Fruit fly (Drosophila melanogaster) whole organism, prepupa: Measurements from ENCODE around the gene CG13042.

Source experiments
- CG10669 ChIP-seq: fragments of 200-800 bp; sonication (Bioruptor generic); optimal IDR thresholded peaks from 3 replicates; lab custom pipeline; 2018; ENCODE audit warnings: missing biosample characterization, mild to moderate bottlenecking, missing genetic modification characterization, moderate library complexity
- CG11294 ChIP-seq: fragments of 200-800 bp; sonication (Bioruptor generic); IDR thresholded peaks from 2 replicates; pipeline ENCODE4 v1.3.6; 2022; ENCODE audit warnings: missing biosample characterization, missing genetic modification characterization
- CG15336 ChIP-seq: fragments of 200-800 bp; sonication (Bioruptor generic); IDR thresholded peaks from 2 replicates; pipeline ENCODE4 v1.3.6; 2022; ENCODE audit warnings: missing biosample characterization, missing genetic modification characterization
- CG1621 ChIP-seq: fragments of 200-800 bp; sonication (Bioruptor generic); optimal IDR thresholded peaks from 3 replicates; lab custom pipeline; 2018; ENCODE audit warnings: missing biosample characterization, mild to moderate bottlenecking, missing genetic modification characterization
- CG3032 ChIP-seq: fragments of 200-800 bp; optimal IDR thresholded peaks from 2 replicates; lab custom pipeline; 2019; ENCODE audit warnings: missing biosample characterization, mild to moderate bottlenecking, missing genetic modification characterization, moderate library complexity
- CG31627 ChIP-seq: fragments of 200-800 bp; sonication (Bioruptor generic); optimal IDR thresholded peaks from 3 replicates; lab custom pipeline; 2016; ENCODE audit warnings: missing biosample characterization, missing genetic modification characterization
- CG32006 ChIP-seq: fragments of 200-800 bp; sonication (Bioruptor generic); optimal IDR thresholded peaks from 3 replicates; lab custom pipeline; 2017; ENCODE audit warnings: missing biosample characterization, mild to moderate bottlenecking, missing genetic modification characterization
- CG4318 ChIP-seq: fragments of 200-800 bp; sonication (Bioruptor generic); optimal IDR thresholded peaks from 3 replicates; lab custom pipeline; 2017; ENCODE audit warnings: missing biosample characterization, mild to moderate bottlenecking, missing genetic modification characterization
- CG6163 ChIP-seq: fragments of 200-800 bp; sonication (Bioruptor generic); IDR thresholded peaks from 3 replicates; pipeline ENCODE4 v1.3.6; 2022; ENCODE audit warnings: missing biosample characterization, missing genetic modification characterization
- CG6276 ChIP-seq: fragments of 200-800 bp; sonication (Bioruptor generic); optimal IDR thresholded peaks from 2 replicates; lab custom pipeline; 2017; ENCODE audit warnings: missing biosample characterization, mild to moderate bottlenecking, missing genetic modification characterization
- CG6808 ChIP-seq: fragments of 200-800 bp; sonication (Bioruptor generic); optimal IDR thresholded peaks from 3 replicates; lab custom pipeline; 2017; ENCODE audit warnings: missing biosample characterization, missing genetic modification characterization, mild to moderate bottlenecking, moderate library complexity, missing genetic modification reagents
- CG7368 ChIP-seq: fragments of 200-800 bp; sonication (Bioruptor generic); optimal IDR thresholded peaks from 3 replicates; lab custom pipeline; 2016; ENCODE audit warnings: missing biosample characterization, missing genetic modification characterization
- CG8319 ChIP-seq: fragments of 200-800 bp; sonication (Bioruptor generic); optimal IDR thresholded peaks from 3 replicates; lab custom pipeline; 2016; ENCODE audit warnings: missing biosample characterization, missing genetic modification characterization
- Eip75B ChIP-seq: fragments of 200-800 bp; sonication (Bioruptor generic); optimal IDR thresholded peaks from 3 replicates; lab custom pipeline; 2016; ENCODE audit warnings: missing biosample characterization, missing genetic modification characterization
- Eip78C ChIP-seq: fragments of 200-800 bp; sonication (Bioruptor generic); peaks from one replicate; lab custom pipeline; 2016; ENCODE audit warnings: missing biosample characterization, missing genetic modification characterization
- Ets96B ChIP-seq: fragments of 200-800 bp; optimal IDR thresholded peaks from 2 replicates; lab custom pipeline; 2019; ENCODE audit warnings: missing biosample characterization, mild to moderate bottlenecking, missing genetic modification characterization, moderate library complexity
- Gug ChIP-seq: fragments of 200-800 bp; sonication (Bioruptor generic); IDR thresholded peaks from 2 replicates; pipeline ENCODE4 v1.3.6; 2022; ENCODE audit warnings: missing biosample characterization, missing genetic modification characterization
- Hr4 ChIP-seq: fragments of 200-800 bp; sonication (Bioruptor generic); optimal IDR thresholded peaks from 3 replicates; lab custom pipeline; 2016; ENCODE audit warnings: missing biosample characterization, missing genetic modification characterization
- Lpt ChIP-seq: fragments of 200-800 bp; sonication (Bioruptor generic); optimal IDR thresholded peaks from 3 replicates; lab custom pipeline; 2016; ENCODE audit warnings: missing biosample characterization, missing genetic modification characterization
- Met ChIP-seq: fragments of 200-800 bp; sonication (Bioruptor generic); optimal IDR thresholded peaks from 3 replicates; lab custom pipeline; 2016; ENCODE audit warnings: missing biosample characterization, missing genetic modification characterization
- Sox102F ChIP-seq: fragments of 200-800 bp; sonication (Bioruptor generic); optimal IDR thresholded peaks from 2 replicates; lab custom pipeline; 2016; ENCODE audit warnings: missing biosample characterization, mild to moderate bottlenecking, missing genetic modification characterization
- Sox14 ChIP-seq: fragments of 200-800 bp; sonication (Bioruptor generic); optimal IDR thresholded peaks from 3 replicates; lab custom pipeline; 2016; ENCODE audit warnings: missing biosample characterization, missing genetic modification characterization
- Sox15 ChIP-seq: fragments of 200-800 bp; sonication (Bioruptor generic); optimal IDR thresholded peaks from 3 replicates; lab custom pipeline; 2016; ENCODE audit warnings: missing biosample characterization, missing genetic modification characterization
- achi ChIP-seq: fragments of 200-800 bp; sonication (Bioruptor generic); optimal IDR thresholded peaks from 3 replicates; lab custom pipeline; 2016; ENCODE audit warnings: missing biosample characterization, missing genetic modification characterization
- acj6 ChIP-seq: fragments of 200-800 bp; sonication (Bioruptor generic); optimal IDR thresholded peaks from 3 replicates; lab custom pipeline; 2016; ENCODE audit warnings: missing biosample characterization, missing genetic modification characterization
- dac ChIP-seq: fragments of 200-800 bp; sonication (Bioruptor generic); optimal IDR thresholded peaks from 2 replicates; lab custom pipeline; 2017; ENCODE audit warnings: missing biosample characterization, mild to moderate bottlenecking, missing genetic modification characterization
- dsx ChIP-seq: fragments of 200-800 bp; optimal IDR thresholded peaks from 3 replicates; lab custom pipeline; 2019; ENCODE audit warnings: missing biosample characterization, mild to moderate bottlenecking, missing genetic modification characterization, moderate library complexity; ENCODE audit not compliant: poor library complexity, severe bottlenecking
- esn ChIP-seq: fragments of 200-800 bp; sonication (Bioruptor generic); optimal IDR thresholded peaks from 2 replicates; lab custom pipeline; 2016; ENCODE audit warnings: missing biosample characterization, mild to moderate bottlenecking, missing genetic modification characterization, moderate library complexity
- fd59A ChIP-seq: fragments of 200-800 bp; sonication (Bioruptor generic); optimal IDR thresholded peaks from 2 replicates; lab custom pipeline; 2017; ENCODE audit warnings: missing biosample characterization, mild to moderate bottlenecking, missing genetic modification characterization, missing genetic modification reagents
- fd85E ChIP-seq: fragments of 200-800 bp; sonication (Bioruptor generic); optimal IDR thresholded peaks from 3 replicates; lab custom pipeline; 2016; ENCODE audit warnings: missing biosample characterization, missing genetic modification characterization
- fkh ChIP-seq: fragments of 200-800 bp; sonication (Bioruptor generic); optimal IDR thresholded peaks from 3 replicates; lab custom pipeline; 2017; ENCODE audit warnings: missing biosample characterization, mild to moderate bottlenecking, missing genetic modification characterization, moderate library complexity
- pdm3 ChIP-seq: fragments of 200-800 bp; sonication (Bioruptor generic); optimal IDR thresholded peaks from 3 replicates; lab custom pipeline; 2016; ENCODE audit warnings: missing biosample characterization, missing genetic modification characterization
- spab ChIP-seq: fragments of 200-800 bp; sonication (Bioruptor generic); optimal IDR thresholded peaks from 2 replicates; lab custom pipeline; 2017; ENCODE audit warnings: missing biosample characterization, mild to moderate bottlenecking, missing genetic modification characterization, missing genetic modification reagents
- ss ChIP-seq, 2 experiments: fragments of 200-800 bp; sonication (Bioruptor generic); optimal IDR thresholded peaks; 2 replicates in 1 of 2; 3 replicates in 1 of 2; lab custom pipeline; 2017 to 2018; ENCODE audit warnings: mild to moderate bottlenecking in 2 of 2, missing biosample characterization in 2 of 2, missing genetic modification characterization in 2 of 2, moderate library complexity in 1 of 2
- svp ChIP-seq: fragments of 200-800 bp; sonication (Bioruptor generic); peaks from one replicate; lab custom pipeline; 2016; ENCODE audit warnings: missing biosample characterization, missing genetic modification characterization

Gene CG13042

dm6 chr3L:16279987-16280454, 28.3 kb downstream of the CG13042 start, which contains the start of gene CG13064 (continued):
- no peak for TF ChIP-seq CG6808
- no peak for TF ChIP-seq CG6163
- no peak for TF ChIP-seq fd85E (GFP tag; lab: Kevin White, UChicago)
- TF ChIP-seq CG6276 (GFP tag; lab: Kevin White, UChicago) = no peak
- TF ChIP-seq Eip78C (GFP tag; lab: Kevin White, UChicago) = peak; percentile 53
- no peak for TF ChIP-seq CG15336 (GFP tag; lab: Robert Waterston, UW)
- TF ChIP-seq CG1621 (tag; lab: Kevin White, UChicago) = no peak
- no peak for TF ChIP-seq acj6
- TF ChIP-seq Sox102F (GFP tag; lab: Kevin White, UChicago) = peak; percentile 19
- TF ChIP-seq Eip75B (GFP tag; lab: Kevin White, UChicago) = peak; percentile 47
- no peak for TF ChIP-seq CG11294 (GFP tag; lab: Robert Waterston, UW)
- TF ChIP-seq Lpt = peak; percentile 8
- TF ChIP-seq ss (GFP tag; optimal IDR thresholded peaks at IDR 0.05; lab: Kevin White, UChicago) = peak in 1 of 2 experiments; percentile 63
- TF ChIP-seq dac (GFP tag; lab: Kevin White, UChicago) = no peak
- no peak for TF ChIP-seq fd59A (GFP tag; lab: Kevin White, UChicago)

- no peak for TF ChIP-seq Hr4
These were observed 29.1 kb downstream of the CG13042 start, which contains the start of gene CG13050 for dm6 chr3L:16279171-16279570. TSS of gene CG13050 (minus strand) at chr3L:16279271.

DNA sequence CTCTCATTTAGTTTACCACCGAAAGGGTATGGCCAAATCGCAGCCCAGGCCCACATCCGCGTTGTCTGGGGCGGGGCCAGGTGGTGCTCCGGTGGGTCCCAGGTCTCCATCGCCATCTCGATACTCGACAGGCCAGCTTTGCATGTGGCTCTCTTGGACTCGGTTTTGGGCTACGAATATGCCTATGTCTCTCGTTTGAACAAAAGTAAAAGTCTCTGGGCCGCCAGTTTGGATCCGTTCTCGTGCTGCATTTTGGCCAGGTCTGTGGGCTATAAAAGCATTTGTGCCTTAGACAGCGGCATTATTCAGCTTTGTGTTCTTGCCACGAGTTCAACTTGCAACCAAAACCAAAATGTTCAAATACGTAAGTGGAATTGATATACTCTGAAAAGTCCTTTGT, 31.1 kb downstream of the CG13042 start, which contains the start of gene CG13065:
Gene CG13065, plus strand, starts transcription at position 301 of the 400 bp plus-strand sequence.
- TF ChIP-seq achi (GFP tag; lab: Kevin White, UChicago) = no peak

DNA sequence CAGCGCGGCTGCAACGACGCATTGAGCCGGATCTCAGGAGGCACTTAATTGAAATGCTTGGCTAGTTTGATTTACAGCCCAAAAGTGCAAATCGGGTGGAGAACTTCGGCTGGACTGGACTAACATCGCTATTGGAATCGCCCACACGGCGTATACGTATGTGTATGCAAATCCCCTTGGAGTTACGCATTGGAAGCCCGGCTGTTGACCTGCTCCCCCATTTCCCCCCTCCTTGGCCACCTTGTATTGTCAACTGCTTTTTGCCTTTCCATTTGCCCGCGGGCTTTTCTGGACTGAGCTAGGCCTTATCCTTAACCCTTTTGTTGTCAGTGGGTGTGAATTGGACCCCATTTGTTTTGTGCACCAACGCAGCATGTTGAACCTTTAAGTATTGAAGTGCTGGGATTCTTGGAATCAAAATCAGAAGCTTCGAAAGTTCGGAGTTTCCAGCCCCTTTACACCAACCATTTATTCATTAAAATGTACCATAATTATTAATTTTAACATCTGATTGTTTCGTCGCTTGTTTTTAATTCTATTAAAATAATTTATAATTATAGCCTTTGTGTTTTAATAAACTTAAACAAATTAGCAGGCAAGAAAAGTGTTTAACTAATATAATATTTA, 32.8 kb downstream of the CG13042 start:
- TF ChIP-seq Gug (no peak), CG4318 (no peak), Eip78C (GFP tag; lab: Kevin White, UChicago) (peak; percentile 68), Hr4 (no peak), CG3032 (tag; lab: Kevin White, UChicago) (peak; percentile 51), fd59A (GFP tag; lab: Kevin White, UChicago) (peak; percentile 9), spab (peak; percentile 16), esn (GFP tag; lab: Kevin White, UChicago) (no peak), Sox14 (GFP tag; lab: Kevin White, UChicago) (no peak), CG7368 (no peak), CG6808 (peak; percentile 44), fkh (GFP tag; lab: Kevin White, UChicago) (no peak), CG8319 (GFP tag; lab: Kevin White, UChicago) (no peak), CG11294 (GFP tag; lab: Robert Waterston, UW) (no peak), Sox15 (GFP tag; lab: Kevin White, UChicago) (no peak), CG10669 (GFP tag; lab: Kevin White, UChicago) (peak; percentile 6), achi (GFP tag; lab: Kevin White, UChicago) (no peak), Ets96B (tag; lab: Kevin White, UChicago) (peak; percentile 37), Met (no peak), Eip75B (GFP tag; lab: Kevin White, UChicago) (no peak), dsx (GFP tag; lab: Kevin White, UChicago) (no peak), pdm3 (no peak), svp (GFP tag; lab: Kevin White, UChicago) (peak; percentile 17), CG32006 (GFP tag; lab: Kevin White, UChicago) (peak; percentile 20), CG31627 (no peak)
